Fruit fly (Drosophila melanogaster) whole organism, prepupa: ENCODE measurements around the gene CG46309.
A peak's percentile ranks its signal among the peaks of the same experiment; 100 is the strongest.

Experiments used
- Blimp-1 ChIP-seq: fragments of 200-800 bp; sonication (Bioruptor generic); optimal IDR thresholded peaks from 3 replicates; lab custom pipeline; 2017; ENCODE audit warnings: missing biosample characterization, missing genetic modification characterization, mild to moderate bottlenecking, moderate library complexity, missing genetic modification reagents
- CG10631 ChIP-seq: fragments of 200-800 bp; sonication (Bioruptor generic); optimal IDR thresholded peaks from 2 replicates; lab custom pipeline; 2016; ENCODE audit warnings: missing biosample characterization, missing genetic modification characterization
- CG10669 ChIP-seq: fragments of 200-800 bp; sonication (Bioruptor generic); optimal IDR thresholded peaks from 3 replicates; lab custom pipeline; 2018; ENCODE audit warnings: missing biosample characterization, mild to moderate bottlenecking, missing genetic modification characterization, moderate library complexity
- CG11902 ChIP-seq: fragments of 200-800 bp; sonication (Bioruptor generic); optimal IDR thresholded peaks from 3 replicates; lab custom pipeline; 2016; ENCODE audit warnings: missing biosample characterization, missing genetic modification characterization
- CG1621 ChIP-seq: fragments of 200-800 bp; sonication (Bioruptor generic); optimal IDR thresholded peaks from 3 replicates; lab custom pipeline; 2018; ENCODE audit warnings: missing biosample characterization, mild to moderate bottlenecking, missing genetic modification characterization
- CG16779 ChIP-seq: fragments of 200-800 bp; sonication (Bioruptor generic); optimal IDR thresholded peaks from 3 replicates; lab custom pipeline; 2017; ENCODE audit warnings: missing biosample characterization, mild to moderate bottlenecking, missing genetic modification characterization
- CG31627 ChIP-seq: fragments of 200-800 bp; sonication (Bioruptor generic); optimal IDR thresholded peaks from 3 replicates; lab custom pipeline; 2016; ENCODE audit warnings: missing biosample characterization, missing genetic modification characterization
- CG34406 ChIP-seq: fragments of 200-800 bp; sonication (Bioruptor generic); optimal IDR thresholded peaks from 3 replicates; lab custom pipeline; 2016; ENCODE audit warnings: missing biosample characterization, missing genetic modification characterization
- CG3919 ChIP-seq: fragments of 200-800 bp; sonication (Bioruptor generic); optimal IDR thresholded peaks from 3 replicates; lab custom pipeline; 2016; ENCODE audit warnings: missing biosample characterization, missing genetic modification characterization
- CG4318 ChIP-seq: fragments of 200-800 bp; sonication (Bioruptor generic); optimal IDR thresholded peaks from 3 replicates; lab custom pipeline; 2017; ENCODE audit warnings: missing biosample characterization, mild to moderate bottlenecking, missing genetic modification characterization
- CG6163 ChIP-seq: fragments of 200-800 bp; sonication (Bioruptor generic); IDR thresholded peaks from 3 replicates; pipeline ENCODE4 v1.3.6; 2022; ENCODE audit warnings: missing biosample characterization, missing genetic modification characterization
- CG6276 ChIP-seq: fragments of 200-800 bp; sonication (Bioruptor generic); optimal IDR thresholded peaks from 2 replicates; lab custom pipeline; 2017; ENCODE audit warnings: missing biosample characterization, mild to moderate bottlenecking, missing genetic modification characterization
- CG6792 ChIP-seq: fragments of 200-800 bp; sonication (Bioruptor generic); optimal IDR thresholded peaks from 3 replicates; lab custom pipeline; 2016; ENCODE audit warnings: missing biosample characterization, missing genetic modification characterization
- CG6808 ChIP-seq: fragments of 200-800 bp; sonication (Bioruptor generic); optimal IDR thresholded peaks from 3 replicates; lab custom pipeline; 2017; ENCODE audit warnings: missing biosample characterization, missing genetic modification characterization, mild to moderate bottlenecking, moderate library complexity, missing genetic modification reagents
- CG6854 ChIP-seq: fragments of 200-800 bp; sonication (Bioruptor generic); optimal IDR thresholded peaks from 2 replicates; lab custom pipeline; 2017; ENCODE audit warnings: missing biosample characterization, mild to moderate bottlenecking, missing genetic modification characterization
- CG7368 ChIP-seq: fragments of 200-800 bp; sonication (Bioruptor generic); optimal IDR thresholded peaks from 3 replicates; lab custom pipeline; 2016; ENCODE audit warnings: missing biosample characterization, missing genetic modification characterization
- CG8119 ChIP-seq: fragments of 200-800 bp; sonication (Bioruptor generic); IDR thresholded peaks from 3 replicates; pipeline ENCODE4 v1.3.6; 2022; ENCODE audit warnings: missing biosample characterization, missing genetic modification characterization
- CG8632 ChIP-seq: fragments of 200-800 bp; sonication (Bioruptor generic); optimal IDR thresholded peaks from 3 replicates; lab custom pipeline; 2016; ENCODE audit warnings: missing biosample characterization, missing genetic modification characterization
- Eip75B ChIP-seq: fragments of 200-800 bp; sonication (Bioruptor generic); optimal IDR thresholded peaks from 3 replicates; lab custom pipeline; 2016; ENCODE audit warnings: missing biosample characterization, missing genetic modification characterization
- Ets21C ChIP-seq: fragments of 200-800 bp; sonication (Bioruptor generic); optimal IDR thresholded peaks from 3 replicates; lab custom pipeline; 2016; ENCODE audit warnings: missing biosample characterization, missing genetic modification characterization
- Ets96B ChIP-seq: fragments of 200-800 bp; optimal IDR thresholded peaks from 2 replicates; lab custom pipeline; 2019; ENCODE audit warnings: missing biosample characterization, mild to moderate bottlenecking, missing genetic modification characterization, moderate library complexity
- Gug ChIP-seq: fragments of 200-800 bp; sonication (Bioruptor generic); IDR thresholded peaks from 2 replicates; pipeline ENCODE4 v1.3.6; 2022; ENCODE audit warnings: missing biosample characterization, missing genetic modification characterization
- Hr38 ChIP-seq: sonication (Bioruptor generic); optimal IDR thresholded peaks from 2 replicates; lab custom pipeline; 2016; ENCODE audit warnings: missing biosample characterization, missing genetic modification characterization
- Hr39 ChIP-seq: fragments of 200-800 bp; sonication (Bioruptor generic); optimal IDR thresholded peaks from 2 replicates; lab custom pipeline; 2016; ENCODE audit warnings: missing biosample characterization, missing genetic modification characterization
- Hr4 ChIP-seq: fragments of 200-800 bp; sonication (Bioruptor generic); optimal IDR thresholded peaks from 3 replicates; lab custom pipeline; 2016; ENCODE audit warnings: missing biosample characterization, missing genetic modification characterization
- Lpt ChIP-seq: fragments of 200-800 bp; sonication (Bioruptor generic); optimal IDR thresholded peaks from 3 replicates; lab custom pipeline; 2016; ENCODE audit warnings: missing biosample characterization, missing genetic modification characterization
- Met ChIP-seq: fragments of 200-800 bp; sonication (Bioruptor generic); optimal IDR thresholded peaks from 3 replicates; lab custom pipeline; 2016; ENCODE audit warnings: missing biosample characterization, missing genetic modification characterization
- OdsH ChIP-seq: fragments of 200-800 bp; sonication (Bioruptor generic); optimal IDR thresholded peaks from 3 replicates; lab custom pipeline; 2016; ENCODE audit warnings: missing biosample characterization, missing genetic modification characterization
- Smox ChIP-seq: fragments of 200-800 bp; sonication (Bioruptor generic); optimal IDR thresholded peaks from 3 replicates; lab custom pipeline; 2016; ENCODE audit warnings: missing biosample characterization, missing genetic modification characterization
- Sox102F ChIP-seq: fragments of 200-800 bp; sonication (Bioruptor generic); optimal IDR thresholded peaks from 2 replicates; lab custom pipeline; 2016; ENCODE audit warnings: missing biosample characterization, mild to moderate bottlenecking, missing genetic modification characterization
- Sox14 ChIP-seq: fragments of 200-800 bp; sonication (Bioruptor generic); optimal IDR thresholded peaks from 3 replicates; lab custom pipeline; 2016; ENCODE audit warnings: missing biosample characterization, missing genetic modification characterization
- Sox15 ChIP-seq: fragments of 200-800 bp; sonication (Bioruptor generic); optimal IDR thresholded peaks from 3 replicates; lab custom pipeline; 2016; ENCODE audit warnings: missing biosample characterization, missing genetic modification characterization
- cyc ChIP-seq: fragments of 200-800 bp; sonication (Bioruptor generic); optimal IDR thresholded peaks from 3 replicates; lab custom pipeline; 2016; ENCODE audit warnings: missing biosample characterization, missing genetic modification characterization
- dsx ChIP-seq: fragments of 200-800 bp; optimal IDR thresholded peaks from 3 replicates; lab custom pipeline; 2019; ENCODE audit warnings: missing biosample characterization, mild to moderate bottlenecking, missing genetic modification characterization, moderate library complexity; ENCODE audit not compliant: poor library complexity, severe bottlenecking
- esn ChIP-seq: fragments of 200-800 bp; sonication (Bioruptor generic); optimal IDR thresholded peaks from 2 replicates; lab custom pipeline; 2016; ENCODE audit warnings: missing biosample characterization, mild to moderate bottlenecking, missing genetic modification characterization, moderate library complexity
- fd59A ChIP-seq: fragments of 200-800 bp; sonication (Bioruptor generic); optimal IDR thresholded peaks from 2 replicates; lab custom pipeline; 2017; ENCODE audit warnings: missing biosample characterization, mild to moderate bottlenecking, missing genetic modification characterization, missing genetic modification reagents
- fd85E ChIP-seq: fragments of 200-800 bp; sonication (Bioruptor generic); optimal IDR thresholded peaks from 3 replicates; lab custom pipeline; 2016; ENCODE audit warnings: missing biosample characterization, missing genetic modification characterization
- fkh ChIP-seq: fragments of 200-800 bp; sonication (Bioruptor generic); optimal IDR thresholded peaks from 3 replicates; lab custom pipeline; 2017; ENCODE audit warnings: missing biosample characterization, mild to moderate bottlenecking, missing genetic modification characterization, moderate library complexity
- lz ChIP-seq: fragments of 200-800 bp; sonication (Bioruptor generic); optimal IDR thresholded peaks from 3 replicates; lab custom pipeline; 2016; ENCODE audit warnings: missing biosample characterization, missing genetic modification characterization
- net ChIP-seq: fragments of 200-800 bp; sonication (Bioruptor generic); optimal IDR thresholded peaks from 3 replicates; lab custom pipeline; 2016; ENCODE audit warnings: missing biosample characterization, missing genetic modification characterization
- pdm3 ChIP-seq: fragments of 200-800 bp; sonication (Bioruptor generic); optimal IDR thresholded peaks from 3 replicates; lab custom pipeline; 2016; ENCODE audit warnings: missing biosample characterization, missing genetic modification characterization
- salr ChIP-seq, 2 experiments: fragments of 200-800 bp; sonication (Bioruptor generic); optimal IDR thresholded peaks; 3 replicates each; lab custom pipeline; 2016 to 2018; ENCODE audit warnings: missing biosample characterization in 2 of 2, missing genetic modification characterization in 2 of 2, mild to moderate bottlenecking in 1 of 2
- spab ChIP-seq: fragments of 200-800 bp; sonication (Bioruptor generic); optimal IDR thresholded peaks from 2 replicates; lab custom pipeline; 2017; ENCODE audit warnings: missing biosample characterization, mild to moderate bottlenecking, missing genetic modification characterization, missing genetic modification reagents
- ss ChIP-seq, 2 experiments: fragments of 200-800 bp; sonication (Bioruptor generic); optimal IDR thresholded peaks; 2 replicates in 1 of 2; 3 replicates in 1 of 2; lab custom pipeline; 2017 to 2018; ENCODE audit warnings: mild to moderate bottlenecking in 2 of 2, missing biosample characterization in 2 of 2, missing genetic modification characterization in 2 of 2, moderate library complexity in 1 of 2
- topi ChIP-seq: fragments of 200-800 bp; sonication (Bioruptor generic); optimal IDR thresholded peaks from 3 replicates; lab custom pipeline; 2016; ENCODE audit warnings: missing biosample characterization, missing genetic modification characterization
- vri ChIP-seq: fragments of 200-800 bp; sonication (Bioruptor generic); optimal IDR thresholded peaks from 3 replicates; lab custom pipeline; 2016; ENCODE audit warnings: missing biosample characterization, mild to moderate bottlenecking, missing genetic modification characterization

Gene CG46309

DNA sequence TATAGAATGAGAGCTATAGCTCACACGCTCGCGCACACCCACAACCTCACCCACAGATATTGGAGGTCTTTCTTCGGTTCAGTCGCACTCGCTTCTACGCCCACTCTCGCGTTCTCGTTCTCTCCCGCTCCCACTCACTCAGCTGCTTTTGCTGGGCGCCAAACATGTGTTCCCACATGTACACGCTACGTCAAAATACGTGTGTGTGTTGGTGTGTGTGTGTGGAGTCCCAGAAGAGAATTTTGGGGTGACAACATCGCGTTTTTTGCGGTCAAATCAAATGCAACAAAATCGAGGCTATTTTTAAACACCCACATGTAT lies 19.9 kb upstream of the CG46309 start (continued):
- no peak for TF ChIP-seq Sox15 (GFP tag; lab: Kevin White, UChicago)
- no peak for TF ChIP-seq CG6808 (GFP tag; lab: Kevin White, UChicago)
- peak; percentile 33 for TF ChIP-seq CG6854 (GFP tag; lab: Kevin White, UChicago)
- no peak for TF ChIP-seq OdsH
- no peak for TF ChIP-seq CG10631 (GFP tag; lab: Kevin White, UChicago)
- no peak for TF ChIP-seq CG4318 (GFP tag; lab: Kevin White, UChicago)
- no peak for TF ChIP-seq topi (GFP tag; lab: Kevin White, UChicago)
- TF ChIP-seq CG6276: no peak
- TF ChIP-seq CG16779 (tag; lab: Kevin White, UChicago): peak; percentile 0
- no peak for TF ChIP-seq CG11902
- TF ChIP-seq CG7368: no peak
- TF ChIP-seq fd59A (GFP tag; lab: Kevin White, UChicago): no peak
- no peak for TF ChIP-seq spab (GFP tag; lab: Kevin White, UChicago)
- no peak for TF ChIP-seq CG1621 (tag; lab: Kevin White, UChicago)
- no peak for TF ChIP-seq CG10669 (GFP tag; lab: Kevin White, UChicago)
- no peak for TF ChIP-seq Ets96B (tag; lab: Kevin White, UChicago)
- no peak for TF ChIP-seq Ets21C (GFP tag; lab: Kevin White, UChicago)
- TF ChIP-seq Hr39 (GFP tag; lab: Kevin White, UChicago): no peak
- no peak for TF ChIP-seq Smox (GFP tag; lab: Kevin White, UChicago)
- no peak for TF ChIP-seq salr (GFP tag; optimal IDR thresholded peaks at IDR 0.05; lab: Kevin White, UChicago)
- TF ChIP-seq vri (GFP tag; lab: Kevin White, UChicago): peak; percentile 36
- TF ChIP-seq, all 60 proteins: peak for 11

DNA sequence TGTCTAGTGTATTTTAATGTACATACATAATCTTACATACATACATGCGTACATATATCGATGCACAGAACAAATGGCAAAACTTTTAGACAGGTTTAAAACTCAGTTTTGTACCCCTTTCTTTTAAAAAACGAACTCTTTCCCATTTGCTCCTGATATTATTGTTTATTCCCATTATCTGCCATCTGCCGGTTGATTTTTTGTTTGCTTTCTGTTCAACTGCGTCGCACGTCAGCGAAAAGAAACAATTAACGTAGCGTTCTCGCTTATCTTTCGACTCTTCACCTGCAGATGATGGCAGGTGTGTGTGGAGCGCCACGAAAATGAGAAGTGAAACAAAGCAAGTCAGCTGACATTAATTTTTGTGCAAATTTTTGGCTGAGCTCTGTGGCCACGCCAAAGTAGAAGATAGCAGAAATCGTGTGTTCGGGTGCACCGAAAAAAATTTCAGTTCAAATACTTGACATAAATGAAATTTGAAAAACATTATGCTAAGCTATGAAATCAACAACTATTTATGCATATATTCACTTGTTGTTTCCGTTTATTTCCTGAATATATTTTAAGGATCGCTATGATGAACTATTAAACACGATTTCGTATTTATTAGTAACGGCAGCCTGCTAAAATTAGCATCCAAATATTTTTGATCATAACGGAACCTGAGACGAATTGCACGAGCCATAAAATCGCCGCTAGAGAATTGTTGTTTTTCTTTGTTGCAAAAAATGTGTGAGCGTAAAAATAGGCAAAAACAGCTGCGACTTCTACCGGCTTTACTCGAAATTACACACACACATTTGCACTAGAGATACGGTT lies 19.3 kb upstream of the CG46309 start:
- TF ChIP-seq Hr4 (GFP tag; lab: Kevin White, UChicago): peak; percentile 44
- TF ChIP-seq Lpt (GFP tag; lab: Kevin White, UChicago): no peak
- TF ChIP-seq fkh (GFP tag; lab: Kevin White, UChicago): peak; percentile 50
- no peak for TF ChIP-seq Eip75B (GFP tag; lab: Kevin White, UChicago)
- TF ChIP-seq esn (GFP tag; lab: Kevin White, UChicago): peak; percentile 50
- TF ChIP-seq lz (GFP tag; lab: Kevin White, UChicago): peak; percentile 8
- peak; percentile 15 for TF ChIP-seq Met (GFP tag; lab: Kevin White, UChicago)
- no peak for TF ChIP-seq Sox15 (GFP tag; lab: Kevin White, UChicago)
- peak; percentile 58 for TF ChIP-seq CG6276
- TF ChIP-seq fd85E (GFP tag; lab: Kevin White, UChicago): no peak
- TF ChIP-seq CG6808 (GFP tag; lab: Kevin White, UChicago): no peak
- no peak for TF ChIP-seq Ets21C (GFP tag; lab: Kevin White, UChicago)
- no peak for TF ChIP-seq salr (GFP tag; optimal IDR thresholded peaks at IDR 0.05; lab: Kevin White, UChicago)
- TF ChIP-seq CG8119 (GFP tag; lab: Robert Waterston, UW): no peak
- TF ChIP-seq net: no peak
- no peak for TF ChIP-seq Blimp-1
- TF ChIP-seq CG8632 (GFP tag; lab: Kevin White, UChicago): no peak
- no peak for TF ChIP-seq Sox102F (GFP tag; lab: Kevin White, UChicago)
- no peak for TF ChIP-seq Gug (GFP tag; lab: Robert Waterston, UW)
- TF ChIP-seq Hr38 (GFP tag; lab: Kevin White, UChicago): no peak
- no peak for TF ChIP-seq fd59A (GFP tag; lab: Kevin White, UChicago)
- no peak for TF ChIP-seq Smox (GFP tag; lab: Kevin White, UChicago)
- peak; percentile 13 for TF ChIP-seq pdm3 (GFP tag; lab: Kevin White, UChicago)
- TF ChIP-seq CG6163: no peak
- no peak for TF ChIP-seq CG16779 (tag; lab: Kevin White, UChicago)
- peak; percentile 8 for TF ChIP-seq CG3919
- TF ChIP-seq Sox14: no peak
- TF ChIP-seq OdsH: peak; percentile 30
- peak; percentile 41 for TF ChIP-seq CG31627 (GFP tag; lab: Kevin White, UChicago)
- no peak for TF ChIP-seq CG4318 (GFP tag; lab: Kevin White, UChicago)
- no peak for TF ChIP-seq ss (GFP tag; optimal IDR thresholded peaks at IDR 0.05; lab: Kevin White, UChicago)
- TF ChIP-seq CG34406 (GFP tag; lab: Kevin White, UChicago): no peak
- TF ChIP-seq topi (GFP tag; lab: Kevin White, UChicago): peak; percentile 41
- TF ChIP-seq dsx: no peak
- TF ChIP-seq cyc (GFP tag; lab: Kevin White, UChicago): peak; percentile 27
- no peak for TF ChIP-seq spab (GFP tag; lab: Kevin White, UChicago)
- no peak for TF ChIP-seq CG6792 (GFP tag; lab: Kevin White, UChicago)
- TF ChIP-seq CG10669 (GFP tag; lab: Kevin White, UChicago): no peak
- TF ChIP-seq CG6854 (GFP tag; lab: Kevin White, UChicago): no peak
